Worm (Caenorhabditis elegans) whole organism, L4/young adult: ENCODE data around the gene nhr-127.

Source experiments
- W03F9.2 ChIP-seq: fragments of 150-350 bp; optimal IDR thresholded peaks from 2 replicates; lab custom pipeline; 2014; ENCODE audit warnings: missing biosample characterization, missing genetic modification characterization
- dao-5 ChIP-seq: sonication (generic microtip); optimal IDR thresholded peaks from 2 replicates; lab custom pipeline; 2016; ENCODE audit warnings: missing genotype, missing genetic modification characterization, moderate library complexity, missing compliant biosample characterization
- him-1 ChIP-seq: sonication (generic microtip); optimal IDR thresholded peaks from 2 replicates; lab custom pipeline; 2016; ENCODE audit warnings: missing genotype, missing genetic modification reagents, missing genetic modification characterization, missing compliant biosample characterization

Gene nhr-127

DNA sequence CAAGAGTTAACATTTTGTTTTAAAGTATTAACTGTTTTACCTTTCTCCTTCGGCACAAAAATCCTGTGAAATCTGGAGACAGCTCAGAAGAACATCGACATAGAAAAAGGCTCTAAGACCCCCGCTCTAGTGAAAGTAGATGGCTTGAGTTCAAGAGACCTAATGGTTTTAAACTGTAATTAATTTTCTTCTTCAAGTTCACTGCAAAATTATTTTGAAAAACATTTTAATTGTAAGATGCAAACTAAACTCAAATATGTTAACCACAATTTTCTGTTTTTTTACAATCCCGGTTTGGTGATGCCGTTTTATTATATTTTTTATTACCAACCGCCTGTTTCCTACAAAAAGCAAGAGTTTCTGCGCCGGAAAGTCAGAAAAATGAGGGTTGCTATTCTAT is 26.2 kb upstream of the nhr-127 start, which contains the start of gene clec-233:
Gene clec-233 (plus strand): TSS at position 301 of the 400 bp plus-strand sequence.
- TF ChIP-seq dao-5 (tag; lab: Kevin White, UChicago) (no peak), W03F9.2 (tag; lab: Kevin White, UChicago) (no peak)

ce11 chrV:16235135-16235534 is 24.6 kb upstream of the nhr-127 start, which contains the start of gene F21H7.3:
F21H7.3 (minus strand) TSS chrV:16235235.
- TF ChIP-seq him-1 (tag; lab: Kevin White, UChicago) (no peak), W03F9.2 (tag; lab: Kevin White, UChicago) (no peak), dao-5 (tag; lab: Kevin White, UChicago) (no peak)

DNA sequence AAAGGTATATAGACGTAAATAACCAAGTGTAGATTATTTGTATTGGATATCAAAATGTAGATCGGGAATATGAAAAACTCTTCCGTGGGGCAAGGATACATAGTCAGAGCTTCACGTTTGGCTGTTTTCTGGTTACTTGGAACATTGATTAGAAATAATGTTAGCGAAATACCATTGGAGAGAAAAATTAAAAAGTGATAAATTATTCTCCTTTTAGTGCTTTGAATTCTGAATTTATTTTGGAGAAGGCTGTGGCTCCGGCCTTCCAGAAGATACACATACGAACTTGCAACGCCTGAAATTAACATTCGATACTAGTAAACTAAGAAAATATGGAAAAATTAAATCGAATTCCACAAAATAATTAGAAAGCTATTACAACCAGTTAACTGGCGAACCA is 24.1 kb upstream of the nhr-127 start, which contains the start of gene srh-98:
Gene srh-98 (minus strand): TSS at position 101 of the 400 bp plus-strand sequence.
- TF ChIP-seq W03F9.2 (tag; lab: Kevin White, UChicago) (no peak), him-1 (tag; lab: Kevin White, UChicago) (no peak), dao-5 (tag; lab: Kevin White, UChicago) (no peak)

- TF ChIP-seq W03F9.2 (tag; lab: Kevin White, UChicago), result no peak
- TF ChIP-seq dao-5 (tag; lab: Kevin White, UChicago), result no peak
- no peak for TF ChIP-seq him-1 (tag; lab: Kevin White, UChicago)
Measured at ce11 chrV:16237223-16237622, 22.6 kb upstream of the nhr-127 start, which contains the start of gene F21H7.5. F21H7.5 (plus strand) TSS chrV:16237523.

- no peak for TF ChIP-seq dao-5 (tag; lab: Kevin White, UChicago)
- no peak for TF ChIP-seq W03F9.2 (tag; lab: Kevin White, UChicago)
- TF ChIP-seq him-1 (tag; lab: Kevin White, UChicago), result no peak
Measured at ce11 chrV:16244078-16244477, 15.7 kb upstream of the nhr-127 start, which contains the start of gene srh-104. srh-104 (minus strand) TSS chrV:16244178.

DNA sequence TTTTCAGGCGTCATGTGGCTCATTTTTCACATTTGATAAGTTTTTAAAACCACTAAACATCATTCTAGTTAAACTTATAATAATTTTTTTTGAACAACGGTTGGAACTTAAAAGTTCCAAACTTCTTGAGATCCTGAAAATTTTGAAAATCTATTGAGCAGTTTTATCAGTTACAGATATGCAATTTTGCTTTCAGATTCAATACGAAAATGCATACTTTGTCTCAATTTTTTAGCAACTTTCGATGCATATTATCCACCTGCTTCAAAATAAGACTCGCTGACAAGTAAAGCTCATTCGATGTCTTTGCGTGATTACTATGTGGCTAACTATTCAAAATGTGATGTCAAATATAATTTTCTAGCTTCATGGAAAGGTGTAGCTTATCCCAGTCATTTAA is 13.2 kb upstream of the nhr-127 start, which contains the start of gene srh-95:
Gene srh-95 (plus strand): TSS at position 301 of the 400 bp plus-strand sequence.
- TF ChIP-seq W03F9.2 (tag; lab: Kevin White, UChicago), result no peak
- TF ChIP-seq him-1 (tag; lab: Kevin White, UChicago), result no peak
- no peak for TF ChIP-seq dao-5 (tag; lab: Kevin White, UChicago)

DNA sequence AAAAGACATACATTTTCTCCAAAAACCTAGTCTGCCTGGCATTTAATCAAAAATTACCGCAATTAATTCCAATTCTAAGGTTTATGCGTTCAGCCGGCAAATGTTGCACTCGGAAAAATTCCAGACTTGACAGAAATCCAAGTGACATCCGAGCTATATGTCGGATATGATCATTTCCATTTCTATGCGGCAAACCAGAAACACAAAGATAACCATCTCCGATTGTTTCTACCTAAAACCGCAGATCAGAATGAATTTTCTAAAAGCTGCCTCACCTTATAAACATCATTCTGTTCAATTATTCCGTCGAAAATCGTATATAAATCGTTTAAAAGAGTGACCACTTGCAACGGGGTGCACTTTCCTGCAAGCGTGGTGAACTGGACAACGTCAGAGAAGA is 10.7 kb upstream of the nhr-127 start:
- TF ChIP-seq dao-5 (tag; lab: Kevin White, UChicago) (no peak), him-1 (tag; lab: Kevin White, UChicago) (no peak), W03F9.2 (tag; lab: Kevin White, UChicago) (no peak)

- TF ChIP-seq him-1 (tag; lab: Kevin White, UChicago) (no peak), dao-5 (tag; lab: Kevin White, UChicago) (no peak), W03F9.2 (tag; lab: Kevin White, UChicago) (no peak)
Measured at ce11 chrV:16253687-16254086, 6.1 kb upstream of the nhr-127 start, which contains the start of gene gcy-20. gcy-20 (minus strand) TSS chrV:16253787.

ce11 chrV:16256395-16256794 is 3.4 kb upstream of the nhr-127 start, which contains the start of gene bgnt-1.3:
bgnt-1.3 (minus strand) TSS chrV:16256495.
- TF ChIP-seq dao-5 (tag; lab: Kevin White, UChicago) (no peak), W03F9.2 (tag; lab: Kevin White, UChicago) (no peak), him-1 (tag; lab: Kevin White, UChicago) (no peak)

DNA sequence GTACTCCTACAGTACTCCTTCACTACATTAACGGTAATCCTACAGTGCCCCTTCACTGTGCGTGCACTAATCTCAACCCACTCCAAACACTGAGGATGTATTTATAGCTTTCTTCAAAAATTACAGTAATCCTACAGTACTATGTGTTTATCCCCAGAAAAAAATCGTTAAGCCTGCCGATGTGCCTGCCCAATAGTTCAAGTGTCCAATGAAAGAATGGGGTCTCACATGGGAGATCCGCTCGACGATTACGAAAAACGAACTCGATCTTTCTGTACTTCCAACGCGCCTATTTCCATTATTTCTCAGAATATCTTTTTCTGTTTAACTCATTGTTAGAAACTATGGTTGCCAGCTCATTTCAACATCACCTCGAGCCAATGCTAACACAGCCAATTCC is 1.6 kb upstream of the nhr-127 start, which contains the start of gene nhr-218:
Gene nhr-218 (plus strand): TSS at position 301 of the 400 bp plus-strand sequence.
- TF ChIP-seq W03F9.2 (tag; lab: Kevin White, UChicago), result no peak
- TF ChIP-seq him-1 (tag; lab: Kevin White, UChicago), result no peak
- no peak for TF ChIP-seq dao-5 (tag; lab: Kevin White, UChicago)

DNA sequence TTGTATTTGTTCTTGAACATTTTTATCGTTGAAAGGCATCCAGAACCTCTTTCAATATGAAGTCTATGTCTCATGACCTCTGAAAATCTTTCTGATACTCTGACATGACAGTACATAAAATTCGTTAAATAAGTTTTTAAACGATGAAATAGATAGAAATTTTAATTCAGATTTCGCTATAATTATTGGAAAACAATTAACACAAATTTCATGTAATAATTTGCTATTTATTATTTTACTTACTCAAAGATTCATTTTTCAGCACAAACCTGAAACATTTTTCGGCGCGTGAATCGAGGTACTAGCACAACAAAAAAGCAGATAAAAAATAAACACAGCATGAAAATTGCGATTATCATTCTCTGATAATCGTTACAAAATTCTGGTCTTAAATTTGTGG is 6.7 kb downstream of the nhr-127 start, which contains the start of gene T13F3.4:
Gene T13F3.4 (minus strand): TSS at position 101 of the 400 bp plus-strand sequence.
- TF ChIP-seq W03F9.2 (tag; lab: Kevin White, UChicago), result no peak
- no peak for TF ChIP-seq dao-5 (tag; lab: Kevin White, UChicago)
- TF ChIP-seq him-1 (tag; lab: Kevin White, UChicago), result no peak

DNA sequence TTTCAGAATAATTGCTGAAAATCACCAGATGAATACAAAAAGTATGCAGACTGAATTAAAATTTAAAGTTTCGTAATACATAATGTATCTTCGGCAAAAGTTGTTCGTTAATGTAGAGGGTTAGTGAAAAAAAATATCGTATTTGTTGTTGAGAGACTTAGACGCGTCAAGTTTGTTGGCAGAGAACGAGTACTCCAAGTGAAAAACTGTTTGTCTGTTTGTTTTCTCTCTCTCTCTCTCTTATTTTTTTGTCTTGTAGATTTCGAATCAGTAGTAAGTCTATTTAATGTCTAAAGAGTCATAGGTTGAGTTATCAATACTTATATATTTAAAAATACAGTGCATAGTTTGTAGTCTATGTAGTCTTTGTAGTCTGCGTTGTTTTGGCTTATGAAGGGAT is 9.8 kb downstream of the nhr-127 start, which contains the start of the genes fbxa-2 and T13F3.8:
Gene fbxa-2 (minus strand): TSS at position 101 of the 400 bp plus-strand sequence.
Gene T13F3.8 (plus strand): TSS at position 245 of the 400 bp plus-strand sequence.
- no peak for TF ChIP-seq him-1 (tag; lab: Kevin White, UChicago)
- no peak for TF ChIP-seq dao-5 (tag; lab: Kevin White, UChicago)
- no peak for TF ChIP-seq W03F9.2 (tag; lab: Kevin White, UChicago)

- TF ChIP-seq W03F9.2 (tag; lab: Kevin White, UChicago) (no peak), dao-5 (tag; lab: Kevin White, UChicago) (no peak), him-1 (tag; lab: Kevin White, UChicago) (no peak)
Measured at ce11 chrV:16271121-16271520, 11.3 kb downstream of the nhr-127 start, which contains the start of gene T13F3.6. T13F3.6 (minus strand) TSS chrV:16271221.
